Worm (Caenorhabditis elegans): Measurements from ENCODE around the gene K11D12.8.

Gene K11D12.8

DNA sequence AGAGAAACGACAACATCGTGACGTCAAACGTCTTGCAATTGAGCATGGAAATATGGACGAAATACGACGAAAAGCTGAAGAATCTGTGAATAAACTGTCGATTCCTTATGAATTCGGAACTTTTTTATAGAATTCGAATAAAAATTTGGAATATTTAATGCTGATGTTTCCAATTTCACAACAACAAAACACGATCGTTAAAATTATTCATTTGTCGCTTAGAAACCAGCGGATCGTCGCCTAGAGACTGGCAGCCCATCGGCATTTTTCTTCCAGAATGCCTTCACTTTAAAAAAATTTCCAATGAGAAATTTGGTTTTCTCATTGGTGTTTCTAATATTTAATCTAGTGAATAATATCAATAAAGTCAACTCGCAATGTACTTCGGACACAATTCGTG lies 12.5 kb upstream of the K11D12.8 start, which contains the start of gene cwp-4:
cwp-4 (plus strand) TSS at position 301 of the 400 bp plus-strand sequence.
- no peak for TF ChIP-seq alr-1 (tag; optimal IDR thresholded peaks at IDR 0.05; ENCODE audit: borderline replicate concordance)
- TF ChIP-seq nhr-71 (tag; optimal IDR thresholded peaks at IDR 0.05) = no peak
- no peak for TF ChIP-seq lsy-2 (tag; optimal IDR thresholded peaks at IDR 0.05)
- no peak for TF ChIP-seq dpl-1 (GFP tag; optimal IDR thresholded peaks at IDR 0.05)
- no peak for TF ChIP-seq unc-86 (tag; optimal IDR thresholded peaks at IDR 0.05)
- no peak for TF ChIP-seq nhr-28 (tag; optimal IDR thresholded peaks at IDR 0.05)
- no peak for TF ChIP-seq dsc-1 (tag; optimal IDR thresholded peaks at IDR 0.05)
- TF ChIP-seq lin-15B (tag; optimal IDR thresholded peaks at IDR 0.05) = no peak
- TF ChIP-seq unc-98 (GFP tag; IDR thresholded peaks at IDR 0.05) = no peak
- TF ChIP-seq lin-39 (tag; optimal IDR thresholded peaks at IDR 0.05) = no peak
- TF ChIP-seq pqm-1 (tag; optimal IDR thresholded peaks at IDR 0.05) = no peak
- no peak for TF ChIP-seq sox-4 (tag; optimal IDR thresholded peaks at IDR 0.05)
- TF ChIP-seq ztf-11 (tag; optimal IDR thresholded peaks at IDR 0.05) = no peak
- TF ChIP-seq ceh-82 (tag; optimal IDR thresholded peaks at IDR 0.05) = no peak
- no peak for TF ChIP-seq nhr-47 (tag; optimal IDR thresholded peaks at IDR 0.05)
- no peak for TF ChIP-seq C04F5.9 (tag; optimal IDR thresholded peaks at IDR 0.05)

DNA sequence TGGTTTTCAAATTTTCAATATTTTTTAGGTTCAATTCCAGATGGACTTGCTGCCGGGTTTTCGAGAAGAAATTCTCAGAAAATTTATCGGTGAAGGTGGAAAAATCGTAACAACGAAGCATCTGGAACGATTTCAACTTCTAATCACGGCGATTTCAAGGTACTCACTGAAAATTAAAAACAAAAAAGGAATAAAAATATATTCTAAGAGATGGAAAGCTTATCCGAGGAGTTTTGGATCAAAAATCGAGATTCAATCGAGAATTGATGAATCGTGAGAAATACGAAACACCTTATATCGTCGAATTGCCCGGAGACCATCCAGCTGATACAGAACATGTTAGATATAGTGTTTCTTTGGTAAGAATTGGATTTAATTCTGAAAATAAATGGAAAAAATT lies 11.4 kb upstream of the K11D12.8 start, which contains the start of gene K11D12.12:
K11D12.12 (plus strand) TSS at position 29 of the 400 bp plus-strand sequence.
- TF ChIP-seq ztf-4 (tag; optimal IDR thresholded peaks at IDR 0.05) (no peak), efl-1 (optimal IDR thresholded peaks at IDR 0.05) (no peak), efl-1 (GFP tag; optimal IDR thresholded peaks at IDR 0.05 in 1 of 2) (peak in 1 of 2 experiments; percentile 91)

ce11 chrV:5050073-5050599 lies 9.3 kb upstream of the K11D12.8 start:
- TF ChIP-seq nhr-237 (tag; optimal IDR thresholded peaks at IDR 0.05) (no peak), alr-1 (tag; optimal IDR thresholded peaks at IDR 0.05; ENCODE audit: borderline replicate concordance) (peak; percentile 23), efl-1 (optimal IDR thresholded peaks at IDR 0.05) (no peak), efl-1 (GFP tag; optimal IDR thresholded peaks at IDR 0.05 in 1 of 2) (peak in 1 of 2 experiments; percentile 40), ceh-63 (GFP tag; optimal IDR thresholded peaks at IDR 0.05) (peak; percentile 50)

DNA sequence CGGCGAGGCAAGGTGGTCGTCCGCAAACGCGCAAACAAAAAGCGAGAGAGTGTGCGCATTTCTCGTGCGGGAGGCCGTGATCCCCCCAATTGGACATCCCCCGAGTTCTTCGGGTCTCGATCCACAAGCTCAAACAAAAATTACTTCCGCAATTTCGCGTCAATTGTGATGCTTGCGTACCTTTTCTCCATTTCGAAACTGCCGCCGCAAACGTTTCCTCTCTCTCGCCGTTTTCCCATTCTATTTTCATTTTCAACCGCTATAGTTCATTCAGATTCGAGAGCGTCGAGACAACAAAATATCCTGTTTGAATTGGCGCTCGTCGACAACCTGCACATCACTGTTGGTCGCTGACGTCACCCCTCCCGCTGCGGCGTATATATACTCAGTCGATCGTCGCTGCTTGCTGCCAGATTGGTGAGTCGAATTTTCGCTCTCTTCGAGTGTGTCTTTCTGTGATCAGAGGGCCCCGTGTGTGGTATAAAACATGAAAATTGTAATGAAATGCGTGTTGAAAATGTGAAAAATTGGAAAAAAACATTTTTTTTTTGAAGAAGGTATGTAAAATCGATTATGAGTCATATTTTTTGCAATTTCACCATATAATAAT lies 8.6 kb upstream of the K11D12.8 start, which contains the start of the genes pqn-51 and K11D12.14:
pqn-51 (plus strand) TSS at position 275 of the 610 bp plus-strand sequence.
K11D12.14 (plus strand) TSS at position 304 of the 610 bp plus-strand sequence.
- TF ChIP-seq hlh-17 (GFP tag; optimal IDR thresholded peaks at IDR 0.05; ENCODE audit: borderline replicate concordance) (no peak), ets-5 (GFP tag; IDR thresholded peaks at IDR 0.05) (peak; percentile 96; the same call in 1 of the 2 replicates), C04F5.9 (tag; optimal IDR thresholded peaks at IDR 0.05) (peak; percentile 78), skn-1 (tag; optimal IDR thresholded peaks at IDR 0.05) (peak; percentile 84), nhr-84 (tag; optimal IDR thresholded peaks at IDR 0.05) (no peak), ceh-8 (GFP tag; optimal IDR thresholded peaks at IDR 0.05) (peak; percentile 88), C34B4.2 (tag; optimal IDR thresholded peaks at IDR 0.05) (peak; percentile 51), pqm-1 (tag; optimal IDR thresholded peaks at IDR 0.05) (no peak), nhr-47 (tag; optimal IDR thresholded peaks at IDR 0.05) (peak; percentile 98), F16B12.6 (tag; optimal IDR thresholded peaks at IDR 0.05) (peak; percentile 94), vab-15 (tag; optimal IDR thresholded peaks at IDR 0.05) (peak; percentile 73), lin-39 (tag; optimal IDR thresholded peaks at IDR 0.05) (peak; percentile 82), ces-1 (GFP tag; optimal IDR thresholded peaks at IDR 0.05) (no peak), dsc-1 (tag; optimal IDR thresholded peaks at IDR 0.05) (peak; percentile 97), hpl-2 (GFP tag; optimal IDR thresholded peaks at IDR 0.05) (peak; percentile 36), xbp-1 (tag; optimal IDR thresholded peaks at IDR 0.05) (peak; percentile 99), mef-2 (tag; optimal IDR thresholded peaks at IDR 0.05) (peak; percentile 68), unc-130 (tag; optimal IDR thresholded peaks at IDR 0.05) (peak; percentile 69), irx-1 (tag; optimal IDR thresholded peaks at IDR 0.05) (peak; percentile 95), sup-37 (GFP tag; optimal IDR thresholded peaks at IDR 0.05) (peak; percentile 87), nhr-76 (tag; optimal IDR thresholded peaks at IDR 0.05) (no peak), ceh-88 (GFP tag; IDR thresholded peaks at IDR 0.05) (peak; percentile 93), isw-1 (GFP tag; IDR thresholded peaks at IDR 0.05) (peak; percentile 92), nhr-90 (tag; optimal IDR thresholded peaks at IDR 0.05; ENCODE audit: poor library complexity) (peak; percentile 96), ama-1 (optimal IDR thresholded peaks at IDR 0.05) (peak; percentile 95), blmp-1 (tag; optimal IDR thresholded peaks at IDR 0.05) (peak; percentile 99), mep-1 (tag; optimal IDR thresholded peaks at IDR 0.05) (peak; percentile 96), tbx-2 (tag; optimal IDR thresholded peaks at IDR 0.05) (peak; percentile 98), efl-3 (GFP tag; optimal IDR thresholded peaks at IDR 0.05) (no peak), fkh-4 (tag; optimal IDR thresholded peaks at IDR 0.05; ENCODE audit: borderline replicate concordance) (peak; percentile 60), nhr-71 (tag; optimal IDR thresholded peaks at IDR 0.05) (peak; percentile 99)

All from whole organism, L1 larva.